Fruit fly (Drosophila melanogaster) whole organism, adult: ENCODE results near the gene Rab9E.

Experiments
- CG11617 ChIP-seq: fragments of 200-800 bp; sonication (Bioruptor generic); optimal IDR thresholded peaks from 2 replicates; lab custom pipeline; 2017; ENCODE audit warnings: mild to moderate bottlenecking, missing biosample characterization, missing genetic modification reagents, missing genetic modification characterization
- CG12768 ChIP-seq: fragments of 200-800 bp; sonication (Bioruptor generic); optimal IDR thresholded peaks from 2 replicates; lab custom pipeline; 2017; ENCODE audit warnings: missing biosample characterization, missing genetic modification characterization, mild to moderate bottlenecking, moderate library complexity, missing genetic modification reagents
- CG14711 ChIP-seq: fragments of 200-800 bp; sonication (Bioruptor generic); optimal IDR thresholded peaks from 2 replicates; lab custom pipeline; 2018; ENCODE audit warnings: missing biosample characterization, mild to moderate bottlenecking, missing genetic modification characterization, moderate library complexity
- CG5204 ChIP-seq: fragments of 200-800 bp; sonication (Bioruptor generic); optimal IDR thresholded peaks from 2 replicates; lab custom pipeline; 2016; ENCODE audit warnings: missing biosample characterization, missing genetic modification characterization
- CG7101 ChIP-seq: fragments of 200-800 bp; sonication (Bioruptor generic); optimal IDR thresholded peaks from 2 replicates; lab custom pipeline; 2018; ENCODE audit warnings: missing biosample characterization, mild to moderate bottlenecking, missing genetic modification characterization, moderate library complexity
- Mnt ChIP-seq: fragments of 200-800 bp; sonication (Bioruptor generic); optimal IDR thresholded peaks from 2 replicates; lab custom pipeline; 2016; ENCODE audit warnings: missing biosample characterization, mild to moderate bottlenecking, missing genetic modification characterization
- kay ChIP-seq: fragments of 200-800 bp; sonication (Bioruptor generic); peaks from one replicate; lab custom pipeline; 2016; ENCODE audit warnings: missing biosample characterization, missing genetic modification characterization, borderline replicate concordance
- ovo ChIP-seq: fragments of 200-800 bp; sonication (Bioruptor generic); optimal IDR thresholded peaks from 2 replicates; lab custom pipeline; 2016; ENCODE audit warnings: missing biosample characterization, missing genetic modification characterization

- peak; percentile 46 for TF ChIP-seq CG5204 (GFP tag; lab: Kevin White, UChicago)
- TF ChIP-seq CG11617 (GFP tag; lab: Kevin White, UChicago), result peak; percentile 12
- TF ChIP-seq kay (GFP tag; lab: Kevin White, UChicago), result no peak
- TF ChIP-seq Mnt (GFP tag; lab: Kevin White, UChicago), result no peak
- TF ChIP-seq ovo (GFP tag; lab: Kevin White, UChicago), result no peak
- no peak for TF ChIP-seq CG12768 (GFP tag; lab: Kevin White, UChicago)
- TF ChIP-seq CG14711 (tag; lab: Kevin White, UChicago), result peak; percentile 35
- TF ChIP-seq CG7101, result peak; percentile 43
Observed at dm6 chrX:10628874-10629273, 32.8 kb downstream of the Rab9E start.
